Worm (Caenorhabditis elegans): ENCODE measurements around the gene lelo-1.

Gene lelo-1

ce11 chrII:6257220-6257877, 11.2 kb downstream of the lelo-1 start:
- TF ChIP-seq hlh-8 (tag; optimal IDR thresholded peaks at IDR 0.05) (no peak), K09A11.1 (tag; optimal IDR thresholded peaks at IDR 0.05; ENCODE audit: insufficient read depth) (no peak), C08G9.2 (tag; optimal IDR thresholded peaks at IDR 0.05) (no peak)

- no peak for TF ChIP-seq ceh-48 (tag; optimal IDR thresholded peaks at IDR 0.05)
- TF ChIP-seq elt-2 (tag; optimal IDR thresholded peaks at IDR 0.05), result peak; percentile 10
- TF ChIP-seq pat-9 (tag; optimal IDR thresholded peaks at IDR 0.05), result no peak
These were observed 13.7 kb downstream of the lelo-1 start, which contains the start of gene F13H8.11 for ce11 chrII:6259867-6260266. TSS of gene F13H8.11 (minus strand) at chrII:6260021.

ce11 chrII:6260684-6261083, 14.5 kb downstream of the lelo-1 start, which contains the start of gene nmgp-1:
TSS of gene nmgp-1 (plus strand) at chrII:6260857.
- no peak for TF ChIP-seq fax-1 (tag; optimal IDR thresholded peaks at IDR 0.05)
- peak; percentile 54 for TF ChIP-seq ceh-34 (tag; optimal IDR thresholded peaks at IDR 0.05)

- no peak for TF ChIP-seq che-1 (tag; optimal IDR thresholded peaks at IDR 0.05)
- no peak for TF ChIP-seq pha-4 (tag; optimal IDR thresholded peaks at IDR 0.05)
- no peak for TF ChIP-seq nfya-1 (tag; optimal IDR thresholded peaks at IDR 0.05)
- no peak for TF ChIP-seq unc-3 (GFP tag; conservative IDR thresholded peaks at IDR 0.05)
- TF ChIP-seq unc-3 (tag; optimal IDR thresholded peaks at IDR 0.05), result no peak
- TF ChIP-seq lin-11 (tag; optimal IDR thresholded peaks at IDR 0.05), result no peak
- TF ChIP-seq nhr-232 (tag; optimal IDR thresholded peaks at IDR 0.05), result no peak
These were observed 16.1 kb downstream of the lelo-1 start, which contains the start of gene F13H8.12 for ce11 chrII:6262222-6262621. TSS of gene F13H8.12 (plus strand) at chrII:6262522.

- TF ChIP-seq ceh-48 (tag; optimal IDR thresholded peaks at IDR 0.05) (no peak), fkh-10 (GFP tag; optimal IDR thresholded peaks at IDR 0.05) (no peak)
These were observed 17.5 kb downstream of the lelo-1 start, which contains the start of gene F13H8.3 for ce11 chrII:6263685-6264084. TSS of gene F13H8.3 (plus strand) at chrII:6263985.

ce11 chrII:6267983-6268382, 21.8 kb downstream of the lelo-1 start, which contains the start of gene F13H8.8:
TSS of gene F13H8.8 (minus strand) at chrII:6268083.
- TF ChIP-seq sox-2 (GFP tag; IDR thresholded peaks at IDR 0.05) (no peak), sox-4 (tag; optimal IDR thresholded peaks at IDR 0.05) (no peak), pat-9 (tag; optimal IDR thresholded peaks at IDR 0.05) (no peak), nfya-1 (tag; optimal IDR thresholded peaks at IDR 0.05) (no peak), tbx-7 (tag; optimal IDR thresholded peaks at IDR 0.05) (no peak), dmd-4 (tag; optimal IDR thresholded peaks at IDR 0.05; ENCODE audit: borderline replicate concordance) (no peak), unc-3 (GFP tag; conservative IDR thresholded peaks at IDR 0.05) (no peak), unc-3 (tag; optimal IDR thresholded peaks at IDR 0.05) (no peak), ztf-16 (tag; optimal IDR thresholded peaks at IDR 0.05) (no peak), Y22D7AL.16 (tag; optimal IDR thresholded peaks at IDR 0.05) (no peak), ceh-14 (tag; optimal IDR thresholded peaks at IDR 0.05) (no peak), unc-42 (tag; optimal IDR thresholded peaks at IDR 0.05) (no peak)

- TF ChIP-seq unc-55 (GFP tag; optimal IDR thresholded peaks at IDR 0.05) (peak; percentile 19), ref-2 (tag; optimal IDR thresholded peaks at IDR 0.05) (peak; percentile 71), ceh-18 (tag; optimal IDR thresholded peaks at IDR 0.05) (peak; percentile 20), ceh-34 (tag; optimal IDR thresholded peaks at IDR 0.05) (peak; percentile 51), ceh-30 (tag; optimal IDR thresholded peaks at IDR 0.05) (no peak), tbx-2 (tag; optimal IDR thresholded peaks at IDR 0.05) (peak; percentile 73), unc-86 (tag; optimal IDR thresholded peaks at IDR 0.05) (no peak), fkh-10 (GFP tag; optimal IDR thresholded peaks at IDR 0.05) (no peak), fax-1 (tag; optimal IDR thresholded peaks at IDR 0.05) (peak; percentile 32), ceh-2 (tag; optimal IDR thresholded peaks at IDR 0.05) (peak; percentile 40), ceh-45 (GFP tag; IDR thresholded peaks at IDR 0.05) (no peak), unc-42 (tag; optimal IDR thresholded peaks at IDR 0.05) (peak; percentile 79), F13H6.1 (tag; optimal IDR thresholded peaks at IDR 0.05) (peak; percentile 41), pqm-1 (tag; optimal IDR thresholded peaks at IDR 0.05) (no peak), pros-1 (tag; optimal IDR thresholded peaks at IDR 0.05) (no peak), sox-2 (GFP tag; IDR thresholded peaks at IDR 0.05) (peak; percentile 7; the same call in 1 of the 2 replicates), ceh-14 (tag; optimal IDR thresholded peaks at IDR 0.05) (peak; percentile 57), odd-2 (tag; optimal IDR thresholded peaks at IDR 0.05) (no peak), zip-5 (tag; optimal IDR thresholded peaks at IDR 0.05) (peak; percentile 24), ceh-48 (tag; optimal IDR thresholded peaks at IDR 0.05) (peak; percentile 18), ets-4 (tag; optimal IDR thresholded peaks at IDR 0.05) (no peak), nhr-232 (tag; optimal IDR thresholded peaks at IDR 0.05) (no peak)
These were observed 23.8 kb downstream of the lelo-1 start, which contains the start of gene F13H8.2 for ce11 chrII:6269805-6270414. TSS of gene F13H8.2 (plus strand) at chrII:6270364.

Data from whole organism, late embryonic.